ENCODE assay signal across 4 fruit fly cellular contexts in genomic region chr2L:4981278-4981966, dm6.
TF ChIP-seq lines count a peak whose summit lies in the region.

Gene CG8892, minus strand, starts transcription at chr2L:4981592.
Gene CG34126, plus strand, starts transcription at chr2L:4981614.

TF ChIP-seq in whole organism, adult, 20 proteins besides CTCF, POLR2A, EP300 and RAD21 (continued from another document):
- peak; percentile 95 for TF ChIP-seq CG14711 (tag; optimal IDR thresholded peaks at IDR 0.05; lab: Kevin White, UChicago)
- TF ChIP-seq CG7045 (GFP tag; optimal IDR thresholded peaks at IDR 0.05; lab: Kevin White, UChicago): peak; percentile 97

TF ChIP-seq in whole organism, embryonic, 481 proteins besides CTCF, POLR2A, EP300 and RAD21 (continued from another document and continues in another):
- TF ChIP-seq Dref (GFP tag; IDR thresholded peaks at IDR 0.05; lab: Robert Waterston, UW) (peak; percentile 51), CG4820 (GFP tag; optimal IDR thresholded peaks at IDR 0.05; lab: Kevin White, UChicago) (peak; percentile 98), Jarid2 (GFP tag; optimal IDR thresholded peaks at IDR 0.05; lab: Kevin White, UChicago) (peak; percentile 88), CG9797 (GFP tag; optimal IDR thresholded peaks at IDR 0.05; lab: Kevin White, UChicago) (peak; percentile 65), gro (GFP tag; optimal IDR thresholded peaks at IDR 0.05; lab: Kevin White, UChicago) (peak; percentile 95), Scr (GFP tag; IDR thresholded peaks at IDR 0.05; lab: Robert Waterston, UW; ENCODE audit: partially characterized antibody) (peak; percentile 24; the same call in 1 of the 2 replicates), gce (GFP tag; IDR thresholded peaks at IDR 0.05; lab: Robert Waterston, UW) (peak; percentile 78; the same call in 2 of the 3 replicates), CG7928 (GFP tag; optimal IDR thresholded peaks at IDR 0.05; lab: Kevin White, UChicago) (peak; percentile 77), odd (GFP tag; optimal IDR thresholded peaks at IDR 0.05; lab: Kevin White, UChicago) (peak; percentile 90), fd64A (GFP tag; optimal IDR thresholded peaks at IDR 0.05; lab: Kevin White, UChicago) (peak; percentile 77), Fer2 (tag; optimal IDR thresholded peaks at IDR 0.05; lab: Kevin White, UChicago) (peak; percentile 97), rib (GFP tag; IDR thresholded peaks at IDR 0.05; lab: Robert Waterston, UW) (peak; percentile 93), Bteb2 (GFP tag; optimal IDR thresholded peaks at IDR 0.05; lab: Kevin White, UChicago) (peak; percentile 94), Lpt (GFP tag; optimal IDR thresholded peaks at IDR 0.05; lab: Kevin White, UChicago) (no peak), CG11723 (GFP tag; optimal IDR thresholded peaks at IDR 0.05; lab: Kevin White, UChicago) (peak; percentile 96), crp (GFP tag; optimal IDR thresholded peaks at IDR 0.05; lab: Kevin White, UChicago) (peak; percentile 84 to 94), gcm2 (GFP tag; optimal IDR thresholded peaks at IDR 0.05; lab: Kevin White, UChicago) (peak; percentile 93), emc (GFP tag; optimal IDR thresholded peaks at IDR 0.05; lab: Kevin White, UChicago) (peak; percentile 93), dysf (GFP tag; IDR thresholded peaks at IDR 0.05; lab: Robert Waterston, UW) (peak; percentile 98), bab2 (GFP tag; optimal IDR thresholded peaks at IDR 0.05; lab: Kevin White, UChicago) (peak; percentile 97), CG12659 (GFP tag; optimal IDR thresholded peaks at IDR 0.05; lab: Kevin White, UChicago) (peak; percentile 99), Abd-B (GFP tag; optimal IDR thresholded peaks at IDR 0.05; lab: Kevin White, UChicago) (peak; percentile 99), CG31224 (GFP tag; IDR thresholded peaks at IDR 0.05; lab: Robert Waterston, UW) (peak; percentile 92), gfzf (GFP tag; optimal IDR thresholded peaks at IDR 0.05; lab: Kevin White, UChicago) (peak; percentile 28), Ada2b (GFP tag; IDR thresholded peaks at IDR 0.05; lab: Robert Waterston, UW) (peak; percentile 93), Ptx1 (GFP tag; IDR thresholded peaks at IDR 0.05; lab: Robert Waterston, UW) (peak; percentile 98), Xbp1 (GFP tag; optimal IDR thresholded peaks at IDR 0.05; lab: Kevin White, UChicago) (peak; percentile 99), nerfin-2 (GFP tag; IDR thresholded peaks at IDR 0.05; lab: Robert Waterston, UW; ENCODE audit: partially characterized antibody) (0 out of 2 replicates have a peak, but pooled peaks have one; percentile 25), CG9609 (GFP tag; optimal IDR thresholded peaks at IDR 0.05; lab: Kevin White, UChicago) (peak; percentile 97), Hr3 (GFP tag; optimal IDR thresholded peaks at IDR 0.05; lab: Kevin White, UChicago) (peak; percentile 99), usp (GFP tag; optimal IDR thresholded peaks at IDR 0.05; lab: Kevin White, UChicago) (no peak), dan (GFP tag; IDR thresholded peaks at IDR 0.05; lab: Robert Waterston, UW) (peak; percentile 93), NC2α (GFP tag; optimal IDR thresholded peaks at IDR 0.05; lab: Kevin White, UChicago) (peak; percentile 80), insv (GFP tag; optimal IDR thresholded peaks at IDR 0.05; lab: Kevin White, UChicago) (peak in 1 of 2 experiments; percentile 91), sd (tag; optimal IDR thresholded peaks at IDR 0.05; lab: Kevin White, UChicago) (peak; percentile 90), slbo (GFP tag; IDR thresholded peaks at IDR 0.05; lab: Robert Waterston, UW) (peak; percentile 98), Dp (GFP tag; optimal IDR thresholded peaks at IDR 0.05; lab: Kevin White, UChicago) (peak; percentile 42), Taf1 (GFP tag; IDR thresholded peaks at IDR 0.05; lab: Robert Waterston, UW) (peak; percentile 88), CG17328 (GFP tag; IDR thresholded peaks at IDR 0.05; lab: Robert Waterston, UW) (peak; percentile 92), trem (tag; optimal IDR thresholded peaks at IDR 0.05; lab: Kevin White, UChicago) (peak; percentile 93), Neu2 (GFP tag; optimal IDR thresholded peaks at IDR 0.05; lab: Kevin White, UChicago; ENCODE audit: borderline replicate concordance) (peak; percentile 72), yki (optimal IDR thresholded peaks at IDR 0.05; lab: Kevin White, UChicago) (no peak)

TF ChIP-seq in whole organism, prepupa, 60 proteins besides CTCF, POLR2A, EP300 and RAD21 (continued from another document):
- peak; percentile 98 for TF ChIP-seq CG11902 (GFP tag; optimal IDR thresholded peaks at IDR 0.05; lab: Kevin White, UChicago)
- no peak for TF ChIP-seq Hr38 (GFP tag; optimal IDR thresholded peaks at IDR 0.05; lab: Kevin White, UChicago)
- peak; percentile 96 for TF ChIP-seq dac (GFP tag; optimal IDR thresholded peaks at IDR 0.05; lab: Kevin White, UChicago)
- TF ChIP-seq CG6792 (GFP tag; optimal IDR thresholded peaks at IDR 0.05; lab: Kevin White, UChicago): peak; percentile 95
- TF ChIP-seq Ets96B (tag; optimal IDR thresholded peaks at IDR 0.05; lab: Kevin White, UChicago): peak; percentile 92
- TF ChIP-seq salr (GFP tag; optimal IDR thresholded peaks at IDR 0.05; lab: Kevin White, UChicago): peak; percentile 91 to 96
- peak; percentile 96 for TF ChIP-seq Sox102F (GFP tag; optimal IDR thresholded peaks at IDR 0.05; lab: Kevin White, UChicago)
- peak; percentile 97 for TF ChIP-seq topi (GFP tag; optimal IDR thresholded peaks at IDR 0.05; lab: Kevin White, UChicago)
- TF ChIP-seq Hr39 (GFP tag; optimal IDR thresholded peaks at IDR 0.05; lab: Kevin White, UChicago): peak; percentile 98
- TF ChIP-seq fd85E (GFP tag; optimal IDR thresholded peaks at IDR 0.05; lab: Kevin White, UChicago): peak; percentile 90
- peak; percentile 96 for TF ChIP-seq Hr4 (GFP tag; optimal IDR thresholded peaks at IDR 0.05; lab: Kevin White, UChicago)
- TF ChIP-seq lz (GFP tag; optimal IDR thresholded peaks at IDR 0.05; lab: Kevin White, UChicago): peak; percentile 98
- peak; percentile 88 for TF ChIP-seq CG8119 (GFP tag; IDR thresholded peaks at IDR 0.05; lab: Robert Waterston, UW)
- peak; percentile 93 for TF ChIP-seq CG6163 (GFP tag; IDR thresholded peaks at IDR 0.05; lab: Robert Waterston, UW)
- TF ChIP-seq Met (GFP tag; optimal IDR thresholded peaks at IDR 0.05; lab: Kevin White, UChicago): peak; percentile 95
- TF ChIP-seq CG34406 (GFP tag; optimal IDR thresholded peaks at IDR 0.05; lab: Kevin White, UChicago): peak; percentile 94
- TF ChIP-seq CG6276 (GFP tag; optimal IDR thresholded peaks at IDR 0.05; lab: Kevin White, UChicago): peak; percentile 81
- peak; percentile 80 for TF ChIP-seq CG9139 (GFP tag; optimal IDR thresholded peaks at IDR 0.05; lab: Kevin White, UChicago)
- TF ChIP-seq CG10631 (GFP tag; optimal IDR thresholded peaks at IDR 0.05; lab: Kevin White, UChicago): peak; percentile 99
- TF ChIP-seq Lpt (GFP tag; optimal IDR thresholded peaks at IDR 0.05; lab: Kevin White, UChicago): peak; percentile 90
- TF ChIP-seq Sox14 (GFP tag; optimal IDR thresholded peaks at IDR 0.05; lab: Kevin White, UChicago): peak; percentile 97
- peak; percentile 87 for TF ChIP-seq CG1621 (tag; optimal IDR thresholded peaks at IDR 0.05; lab: Kevin White, UChicago)
- peak; percentile 92 for TF ChIP-seq Blimp-1 (GFP tag; optimal IDR thresholded peaks at IDR 0.05; lab: Kevin White, UChicago)
- peak; percentile 96 for TF ChIP-seq fd59A (GFP tag; optimal IDR thresholded peaks at IDR 0.05; lab: Kevin White, UChicago)
- TF ChIP-seq ss (GFP tag; optimal IDR thresholded peaks at IDR 0.05; lab: Kevin White, UChicago): peak; percentile 85 to 95
- peak; percentile 98 for TF ChIP-seq esn (GFP tag; optimal IDR thresholded peaks at IDR 0.05; lab: Kevin White, UChicago)
- TF ChIP-seq CG31627 (GFP tag; optimal IDR thresholded peaks at IDR 0.05; lab: Kevin White, UChicago): peak; percentile 99
- TF ChIP-seq CG3032 (tag; optimal IDR thresholded peaks at IDR 0.05; lab: Kevin White, UChicago): peak; percentile 98
- TF ChIP-seq CG8632 (GFP tag; optimal IDR thresholded peaks at IDR 0.05; lab: Kevin White, UChicago): peak; percentile 95
- TF ChIP-seq CG4318 (GFP tag; optimal IDR thresholded peaks at IDR 0.05; lab: Kevin White, UChicago): peak; percentile 96
- TF ChIP-seq net (GFP tag; optimal IDR thresholded peaks at IDR 0.05; lab: Kevin White, UChicago): peak; percentile 94
- TF ChIP-seq CG32006 (GFP tag; optimal IDR thresholded peaks at IDR 0.05; lab: Kevin White, UChicago): peak; percentile 97
- peak; percentile 96 for TF ChIP-seq Eip75B (GFP tag; optimal IDR thresholded peaks at IDR 0.05; lab: Kevin White, UChicago)
- TF ChIP-seq spab (GFP tag; optimal IDR thresholded peaks at IDR 0.05; lab: Kevin White, UChicago): peak; percentile 91
- TF ChIP-seq CG16779 (tag; optimal IDR thresholded peaks at IDR 0.05; lab: Kevin White, UChicago): peak; percentile 82
- peak; percentile 93 for TF ChIP-seq CG6808 (GFP tag; optimal IDR thresholded peaks at IDR 0.05; lab: Kevin White, UChicago)
- TF ChIP-seq CG3919 (GFP tag; optimal IDR thresholded peaks at IDR 0.05; lab: Kevin White, UChicago): peak; percentile 98
- peak; percentile 97 for TF ChIP-seq svp (GFP tag; lab: Kevin White, UChicago)
- peak; percentile 96 for TF ChIP-seq Smox (GFP tag; optimal IDR thresholded peaks at IDR 0.05; lab: Kevin White, UChicago)
- peak; percentile 88 for TF ChIP-seq CG11294 (GFP tag; IDR thresholded peaks at IDR 0.05; lab: Robert Waterston, UW)
- TF ChIP-seq CG10669 (GFP tag; optimal IDR thresholded peaks at IDR 0.05; lab: Kevin White, UChicago): peak; percentile 95

TF ChIP-seq in whole organism, wandering third instar larva, 38 proteins besides CTCF, POLR2A, EP300 and RAD21 (continued from another document):
- TF ChIP-seq foxo (GFP tag; optimal IDR thresholded peaks at IDR 0.05; lab: Kevin White, UChicago) (peak; percentile 91 to 99), Jra (GFP tag; optimal IDR thresholded peaks at IDR 0.05; lab: Kevin White, UChicago) (peak; percentile 97), Myc (optimal IDR thresholded peaks at IDR 0.05; lab: Kevin White, UChicago) (peak; percentile 62), brk (GFP tag; optimal IDR thresholded peaks at IDR 0.05; lab: Kevin White, UChicago) (peak; percentile 95), CG9705 (GFP tag; optimal IDR thresholded peaks at IDR 0.05; lab: Kevin White, UChicago) (peak; percentile 98), Sp1 (GFP tag; optimal IDR thresholded peaks at IDR 0.05; lab: Kevin White, UChicago) (peak; percentile 97), dsf (GFP tag; optimal IDR thresholded peaks at IDR 0.05; lab: Kevin White, UChicago; ENCODE audit: borderline replicate concordance) (peak; percentile 95), OdsH (GFP tag; optimal IDR thresholded peaks at IDR 0.05; lab: Kevin White, UChicago) (peak; percentile 97), N (GFP tag; optimal IDR thresholded peaks at IDR 0.05; lab: Kevin White, UChicago) (no peak), dmrt93B (GFP tag; optimal IDR thresholded peaks at IDR 0.05; lab: Kevin White, UChicago) (peak; percentile 99), lola (GFP tag; optimal IDR thresholded peaks at IDR 0.05; lab: Kevin White, UChicago) (no peak), br (GFP tag; optimal IDR thresholded peaks at IDR 0.05; lab: Kevin White, UChicago) (peak; percentile 98), GATAd (GFP tag; optimal IDR thresholded peaks at IDR 0.05; lab: Kevin White, UChicago) (peak; percentile 94), rgr (GFP tag; optimal IDR thresholded peaks at IDR 0.05; lab: Kevin White, UChicago) (peak; percentile 98), HLH106 (tag; optimal IDR thresholded peaks at IDR 0.05; lab: Kevin White, UChicago) (peak; percentile 99), sv (GFP tag; optimal IDR thresholded peaks at IDR 0.05; lab: Kevin White, UChicago) (peak; percentile 99), ey (GFP tag; optimal IDR thresholded peaks at IDR 0.05; lab: Kevin White, UChicago) (peak; percentile 97)
